Fruit fly (Drosophila melanogaster): ENCODE data around the gene CG17991.

dm6 chr3R:27209561-27210275 lies 31.3 kb upstream of the CG17991 start:
- TF ChIP-seq Lpt (GFP tag; optimal IDR thresholded peaks at IDR 0.05) (no peak), CG3919 (GFP tag; optimal IDR thresholded peaks at IDR 0.05) (no peak), Hr39 (GFP tag; optimal IDR thresholded peaks at IDR 0.05) (no peak), CG15336 (GFP tag; IDR thresholded peaks at IDR 0.05) (peak; percentile 53)
